Worm (Caenorhabditis elegans) whole organism, L2 larva: Measurements from ENCODE around the gene F22F1.3.

ENCODE experiments used
- C34F6.9 ChIP-seq: fragments of 150-350 bp; optimal IDR thresholded peaks from 2 replicates; lab custom pipeline; 2014; ENCODE audit warnings: missing biosample characterization, missing genetic modification characterization
- alr-1 ChIP-seq: fragments of 150-350 bp; optimal IDR thresholded peaks from 2 replicates; lab custom pipeline; 2014; ENCODE audit warnings: missing biosample characterization, missing genetic modification characterization
- blmp-1 ChIP-seq: sonication (generic microtip); optimal IDR thresholded peaks from 2 replicates; lab custom pipeline; 2017; ENCODE audit warnings: missing genetic modification characterization, mild to moderate bottlenecking, missing compliant biosample characterization, antibody characterized with exemption, moderate library complexity; ENCODE audit not compliant: insufficient read depth
- ceh-16 ChIP-seq: fragments of 150-350 bp; optimal IDR thresholded peaks from 2 replicates; lab custom pipeline; 2014; ENCODE audit warnings: missing biosample characterization, missing genetic modification characterization
- crh-2 ChIP-seq: sonication (generic microtip); optimal IDR thresholded peaks from 2 replicates; lab custom pipeline; 2017; ENCODE audit warnings: missing biosample characterization, missing genetic modification characterization
- dmd-4 ChIP-seq: sonication (generic microtip); optimal IDR thresholded peaks from 2 replicates; lab custom pipeline; 2017; ENCODE audit warnings: missing biosample characterization, missing genetic modification characterization
- egl-27 ChIP-seq: sonication (generic microtip); optimal IDR thresholded peaks from 3 replicates; lab custom pipeline; 2017; ENCODE audit warnings: missing biosample characterization, missing genetic modification reagents, missing genetic modification characterization
- elt-3 ChIP-seq: sonication (generic microtip); optimal IDR thresholded peaks from 2 replicates; lab custom pipeline; 2017; ENCODE audit warnings: missing biosample characterization, missing genetic modification characterization
- fos-1 ChIP-seq: fragments of 150-350 bp; optimal IDR thresholded peaks from 2 replicates; lab custom pipeline; 2014; ENCODE audit warnings: missing biosample characterization, missing genetic modification characterization
- gmeb-1 ChIP-seq: fragments of 150-350 bp; optimal IDR thresholded peaks from 2 replicates; lab custom pipeline; 2014; ENCODE audit warnings: missing biosample characterization, missing genetic modification characterization
- lin-11 ChIP-seq: fragments of 150-350 bp; sonication (generic microtip); optimal IDR thresholded peaks from 2 replicates; lab custom pipeline; 2014; ENCODE audit warnings: missing biosample characterization, missing genetic modification characterization, inconsistent platforms, mixed read lengths
- lin-13 ChIP-seq: fragments of 150-350 bp; optimal IDR thresholded peaks from 2 replicates; lab custom pipeline; 2014; ENCODE audit warnings: missing biosample characterization, missing genetic modification reagents, missing genetic modification characterization
- lin-39 ChIP-seq: fragments of 150-350 bp; optimal IDR thresholded peaks from 2 replicates; lab custom pipeline; 2014; ENCODE audit warnings: missing biosample characterization, missing genetic modification reagents, missing genetic modification characterization
- lsy-2 ChIP-seq, 2 experiments: fragments of 150-350 bp in 1 of 2; sonication (generic microtip) in 1 of 2; optimal IDR thresholded peaks; 2 replicates each; lab custom pipeline; 2014 to 2017; ENCODE audit warnings: missing biosample characterization in 2 of 2, missing genetic modification characterization in 2 of 2
- nhr-10 ChIP-seq: sonication (generic microtip); optimal IDR thresholded peaks from 2 replicates; lab custom pipeline; 2017; ENCODE audit warnings: missing biosample characterization, missing genetic modification characterization
- nhr-11 ChIP-seq: fragments of 150-350 bp; optimal IDR thresholded peaks from 2 replicates; lab custom pipeline; 2014; ENCODE audit warnings: missing biosample characterization, missing genetic modification characterization
- nhr-12 ChIP-seq: fragments of 150-350 bp; optimal IDR thresholded peaks from 2 replicates; lab custom pipeline; 2014; ENCODE audit warnings: missing biosample characterization, missing genetic modification characterization
- nhr-129 ChIP-seq: fragments of 150-350 bp; optimal IDR thresholded peaks from 2 replicates; lab custom pipeline; 2014; ENCODE audit warnings: missing biosample characterization, missing genetic modification characterization
- nhr-23 ChIP-seq: fragments of 150-350 bp; optimal IDR thresholded peaks from 2 replicates; lab custom pipeline; 2014; ENCODE audit warnings: missing biosample characterization, missing genetic modification reagents, missing genetic modification characterization
- nhr-25 ChIP-seq: fragments of 150-350 bp; sonication (generic microtip); optimal IDR thresholded peaks from 3 replicates; lab custom pipeline; 2014; ENCODE audit warnings: missing biosample characterization, missing genetic modification characterization
- nhr-77 ChIP-seq: fragments of 150-350 bp; optimal IDR thresholded peaks from 2 replicates; lab custom pipeline; 2014; ENCODE audit warnings: missing biosample characterization, missing genetic modification characterization
- peb-1 ChIP-seq: fragments of 150-350 bp; optimal IDR thresholded peaks from 2 replicates; lab custom pipeline; 2014; ENCODE audit warnings: missing biosample characterization, missing genetic modification characterization
- sem-4 ChIP-seq: fragments of 150-350 bp; optimal IDR thresholded peaks from 2 replicates; lab custom pipeline; 2014; ENCODE audit warnings: missing biosample characterization, missing genetic modification reagents, missing genetic modification characterization
- sma-9 ChIP-seq, 2 experiments: fragments of 150-350 bp in 1 of 2; sonication (generic microtip) in 1 of 2; optimal IDR thresholded peaks; 2 replicates each; lab custom pipeline; 2014 to 2016; ENCODE audit warnings: missing genetic modification characterization in 2 of 2, mild to moderate bottlenecking in 1 of 2, missing biosample characterization in 1 of 2, missing compliant biosample characterization in 1 of 2, missing genetic modification reagents in 1 of 2, moderate library complexity in 1 of 2
- unc-55 ChIP-seq: fragments of 150-350 bp; sonication (generic microtip); optimal IDR thresholded peaks from 3 replicates; lab custom pipeline; 2014; ENCODE audit warnings: missing biosample characterization, missing genetic modification reagents, missing genetic modification characterization
- zag-1 ChIP-seq: fragments of 150-350 bp; optimal IDR thresholded peaks from 2 replicates; lab custom pipeline; 2014; ENCODE audit warnings: missing biosample characterization, missing genetic modification characterization
- ztf-1 ChIP-seq: fragments of 200-800 bp; sonication (Bioruptor generic); conservative IDR thresholded peaks from 2 replicates; pipeline ENCODE4 v1.3.6; 2022; ENCODE audit warnings: missing genetic modification characterization, missing compliant biosample characterization
- ztf-11 ChIP-seq: sonication (generic microtip); optimal IDR thresholded peaks from 2 replicates; lab custom pipeline; 2017; ENCODE audit warnings: missing biosample characterization, missing genetic modification characterization
- ztf-4 ChIP-seq: fragments of 150-350 bp; optimal IDR thresholded peaks from 2 replicates; lab custom pipeline; 2014; ENCODE audit warnings: missing biosample characterization, missing genetic modification characterization

Gene F22F1.3

ce11 chrX:8204475-8204874 lies 41.6 kb upstream of the F22F1.3 start:
- TF ChIP-seq unc-55 (GFP tag; lab: Kevin White, UChicago) (no peak), elt-3 (tag; lab: Kevin White, UChicago) (no peak), C34F6.9 (tag; lab: Kevin White, UChicago) (no peak), lin-11 (tag; lab: Kevin White, UChicago) (no peak)

- no peak for TF ChIP-seq nhr-77
- no peak for TF ChIP-seq ztf-11
- no peak for TF ChIP-seq nhr-23
- no peak for TF ChIP-seq zag-1 (tag; lab: Kevin White, UChicago)
- no peak for TF ChIP-seq ceh-16 (tag; lab: Kevin White, UChicago)
- no peak for TF ChIP-seq fos-1 (tag; lab: Kevin White, UChicago)
- no peak for TF ChIP-seq egl-27 (tag; lab: Kevin White, UChicago)
- TF ChIP-seq sem-4 (tag; lab: Kevin White, UChicago), result no peak
- TF ChIP-seq dmd-4, result no peak
- no peak for TF ChIP-seq peb-1 (tag; lab: Kevin White, UChicago)
- no peak for TF ChIP-seq C34F6.9 (tag; lab: Kevin White, UChicago)
- no peak for TF ChIP-seq nhr-12 (tag; lab: Kevin White, UChicago)
- no peak for TF ChIP-seq nhr-25 (tag; lab: Kevin White, UChicago)
- no peak for TF ChIP-seq lin-39 (tag; lab: Kevin White, UChicago)
- no peak for TF ChIP-seq ztf-4 (tag; lab: Kevin White, UChicago)
- TF ChIP-seq ztf-1, result no peak
- no peak for TF ChIP-seq alr-1 (tag; lab: Kevin White, UChicago)
- no peak for TF ChIP-seq nhr-11 (tag; lab: Kevin White, UChicago)
Observed at ce11 chrX:8203684-8204083, 40.8 kb upstream of the F22F1.3 start, which contains the start of gene C17H11.6. Gene C17H11.6, minus strand, starts transcription at chrX:8203784.

- TF ChIP-seq blmp-1 (tag; lab: Kevin White, UChicago), result no peak
- TF ChIP-seq nhr-25 (tag; lab: Kevin White, UChicago), result peak; percentile 8
Observed at ce11 chrX:8201210-8201609, 38.3 kb upstream of the F22F1.3 start.

- TF ChIP-seq sem-4 (tag; lab: Kevin White, UChicago), result peak; percentile 2
- TF ChIP-seq lsy-2 (tag; optimal IDR thresholded peaks at IDR 0.05; lab: Kevin White, UChicago), result no peak
- TF ChIP-seq blmp-1 (tag; lab: Kevin White, UChicago), result peak; percentile 84
- TF ChIP-seq, all 48 proteins: peak for 2
Observed at ce11 chrX:8200206-8200605, 37.3 kb upstream of the F22F1.3 start.

ce11 chrX:8193213-8193612 lies 30.3 kb upstream of the F22F1.3 start:
- peak; percentile 28 for TF ChIP-seq crh-2
- no peak for TF ChIP-seq sma-9 (GFP tag; optimal IDR thresholded peaks at IDR 0.05; lab: Kevin White, UChicago)
- no peak for TF ChIP-seq sma-9 (tag; optimal IDR thresholded peaks at IDR 0.05; lab: Kevin White, UChicago)

DNA sequence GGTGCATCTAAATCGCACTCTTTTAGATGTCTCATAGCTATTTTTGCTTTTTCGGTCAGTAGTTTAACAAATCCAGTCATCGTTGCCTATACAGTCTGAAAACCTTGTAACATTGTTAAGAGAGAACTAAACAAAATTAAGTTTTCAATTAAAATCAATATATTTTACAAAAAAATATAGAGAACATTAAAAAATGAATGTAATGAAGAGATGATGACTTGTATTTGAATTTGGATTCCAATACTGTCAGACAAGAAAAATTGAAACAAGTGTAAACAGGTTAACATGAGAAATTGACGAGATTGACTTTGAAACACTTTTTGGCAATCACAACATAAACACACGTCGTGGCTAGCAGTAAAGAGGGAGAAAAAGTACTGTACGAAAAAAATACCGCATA lies 22.2 kb upstream of the F22F1.3 start, which contains the start of gene C17H11.5:
C17H11.5 (minus strand) TSS at position 101 of the 400 bp plus-strand sequence.
- TF ChIP-seq lin-13 (GFP tag; lab: Kevin White, UChicago) (no peak), nhr-11 (tag; lab: Kevin White, UChicago) (no peak), nhr-10 (tag; lab: Kevin White, UChicago) (no peak), peb-1 (tag; lab: Kevin White, UChicago) (no peak), gmeb-1 (tag; lab: Kevin White, UChicago) (no peak), nhr-77 (no peak), nhr-129 (tag; lab: Kevin White, UChicago) (no peak), nhr-12 (tag; lab: Kevin White, UChicago) (no peak), ztf-1 (no peak), dmd-4 (no peak), alr-1 (tag; lab: Kevin White, UChicago) (no peak), blmp-1 (tag; lab: Kevin White, UChicago) (no peak)
